Fruit fly (Drosophila melanogaster) whole organism, embryonic: ENCODE results near the gene Osi6.
A peak's percentile ranks its signal among the peaks of the same experiment; 100 is the strongest.

ENCODE experiments used
- ATbp ChIP-seq: fragments of 200-800 bp; sonication (Bioruptor generic); optimal IDR thresholded peaks from 2 replicates; lab custom pipeline; 2017; ENCODE audit warnings: missing biosample characterization, mild to moderate bottlenecking, missing genetic modification characterization, missing genetic modification reagents
- Aef1 ChIP-seq: fragments of 200-800 bp; sonication (Bioruptor generic); IDR thresholded peaks from 3 replicates; pipeline ENCODE4 v1.3.6; 2022; ENCODE audit warnings: missing biosample characterization, missing genetic modification characterization
- Blimp-1 ChIP-seq: fragments of 200-800 bp; sonication (Bioruptor generic); optimal IDR thresholded peaks from 3 replicates; lab custom pipeline; 2018; ENCODE audit warnings: missing biosample characterization, missing genetic modification characterization, mild to moderate bottlenecking, moderate library complexity, missing genetic modification reagents
- CG11504 ChIP-seq: fragments of 200-800 bp; sonication (Bioruptor generic); optimal IDR thresholded peaks from 3 replicates; lab custom pipeline; 2019; ENCODE audit warnings: missing biosample characterization, mild to moderate bottlenecking, missing genetic modification characterization, moderate library complexity
- CG12744 ChIP-seq: fragments of 200-800 bp; sonication (Bioruptor generic); optimal IDR thresholded peaks from 2 replicates; lab custom pipeline; 2016; ENCODE audit warnings: missing biosample characterization, missing genetic modification characterization
- CG12769 ChIP-seq: fragments of 200-800 bp; sonication (Bioruptor generic); optimal IDR thresholded peaks from 2 replicates; lab custom pipeline; 2019; ENCODE audit warnings: missing biosample characterization, mild to moderate bottlenecking, missing genetic modification characterization, moderate library complexity
- CG14441 ChIP-seq: fragments of 200-800 bp; sonication (Bioruptor generic); IDR thresholded peaks from 2 replicates; pipeline ENCODE4 v1.3.6; 2022; ENCODE audit warnings: missing biosample characterization, missing genetic modification characterization
- CG14667 ChIP-seq: fragments of 200-800 bp; sonication (Bioruptor generic); IDR thresholded peaks from 2 replicates; pipeline ENCODE4 v1.3.6; 2022; ENCODE audit warnings: missing biosample characterization, missing genetic modification characterization
- CG17359 ChIP-seq: fragments of 200-800 bp; sonication (Bioruptor generic); optimal IDR thresholded peaks from 3 replicates; lab custom pipeline; 2018; ENCODE audit warnings: missing biosample characterization, mild to moderate bottlenecking, missing genetic modification characterization, moderate library complexity
- CG18011 ChIP-seq: fragments of 200-800 bp; sonication (Bioruptor generic); optimal IDR thresholded peaks from 2 replicates; lab custom pipeline; 2017; ENCODE audit warnings: missing biosample characterization, missing genetic modification characterization, mild to moderate bottlenecking, moderate library complexity, missing genotype
- CG18599 ChIP-seq: fragments of 200-800 bp; sonication (Bioruptor generic); optimal IDR thresholded peaks from 3 replicates; lab custom pipeline; 2017; ENCODE audit warnings: missing biosample characterization, missing genetic modification characterization, mild to moderate bottlenecking, moderate library complexity, missing genetic modification reagents
- CG30431 ChIP-seq: fragments of 200-800 bp; sonication (Bioruptor generic); optimal IDR thresholded peaks from 2 replicates; lab custom pipeline; 2017; ENCODE audit warnings: missing biosample characterization, missing genetic modification characterization
- CG32772 ChIP-seq: fragments of 200-800 bp; sonication (Bioruptor generic); IDR thresholded peaks from 2 replicates; pipeline ENCODE4 v1.3.6; 2022; ENCODE audit warnings: missing biosample characterization, missing genetic modification characterization
- CG3847 ChIP-seq: fragments of 200-800 bp; sonication (Bioruptor generic); IDR thresholded peaks from 2 replicates; pipeline ENCODE4 v1.3.6; 2022; ENCODE audit warnings: missing biosample characterization, missing genetic modification characterization
- CG4820 ChIP-seq: fragments of 200-800 bp; sonication (Bioruptor generic); optimal IDR thresholded peaks from 3 replicates; lab custom pipeline; 2016; ENCODE audit warnings: missing biosample characterization, missing genetic modification characterization
- CG6854 ChIP-seq: fragments of 200-800 bp; sonication (Bioruptor generic); optimal IDR thresholded peaks from 3 replicates; lab custom pipeline; 2017; ENCODE audit warnings: missing biosample characterization, mild to moderate bottlenecking, missing genetic modification characterization
- CG9876 ChIP-seq: fragments of 200-800 bp; sonication (Bioruptor generic); optimal IDR thresholded peaks from 2 replicates; lab custom pipeline; 2016; ENCODE audit warnings: missing biosample characterization, missing genetic modification characterization
- CTCF ChIP-seq: fragments of 200-800 bp; sonication (Bioruptor generic); optimal IDR thresholded peaks from 2 replicates; lab custom pipeline; 2017; ENCODE audit warnings: missing biosample characterization, mild to moderate bottlenecking, missing genetic modification characterization, moderate library complexity
- D19B ChIP-seq: fragments of 200-800 bp; sonication (Bioruptor generic); optimal IDR thresholded peaks from 2 replicates; lab custom pipeline; 2017; ENCODE audit warnings: missing biosample characterization, mild to moderate bottlenecking, missing genetic modification characterization
- Dad ChIP-seq: fragments of 200-800 bp; sonication (Bioruptor generic); optimal IDR thresholded peaks from 3 replicates; lab custom pipeline; 2016; ENCODE audit warnings: missing biosample characterization, missing genetic modification characterization
- Drgx ChIP-seq: fragments of 200-800 bp; sonication (Bioruptor generic); IDR thresholded peaks from 2 replicates; pipeline ENCODE4 v1.3.6; 2022; ENCODE audit warnings: missing biosample characterization, missing genetic modification characterization
- Fer2 ChIP-seq: fragments of 200-800 bp; sonication (Bioruptor generic); optimal IDR thresholded peaks from 2 replicates; lab custom pipeline; 2018; ENCODE audit warnings: missing biosample characterization, mild to moderate bottlenecking, missing genetic modification characterization, moderate library complexity
- Hr78 ChIP-seq, 2 experiments: fragments of 200-800 bp in 1 of 2; fragments of >200 bp in 1 of 2; sonication (Bioruptor generic) in 1 of 2; optimal IDR thresholded peaks; 2 replicates each; lab custom pipeline; 2017 to 2019; ENCODE audit warnings: missing biosample characterization in 2 of 2, missing genetic modification characterization in 2 of 2, mild to moderate bottlenecking in 1 of 2, moderate library complexity in 1 of 2
- Kr ChIP-seq: fragments of 200-800 bp; sonication (Bioruptor generic); optimal IDR thresholded peaks from 2 replicates; lab custom pipeline; 2017; ENCODE audit warnings: missing biosample characterization, mild to moderate bottlenecking, missing genetic modification characterization
- Med ChIP-seq: fragments of 200-800 bp; sonication (Bioruptor generic); peaks from one replicate; lab custom pipeline; 2016; ENCODE audit warnings: missing biosample characterization, missing genetic modification characterization, mild to moderate bottlenecking, inconsistent platforms, moderate library complexity
- Meics ChIP-seq: fragments of 200-800 bp; sonication (Bioruptor generic); optimal IDR thresholded peaks from 2 replicates; lab custom pipeline; 2017; ENCODE audit warnings: missing biosample characterization, mild to moderate bottlenecking, missing genetic modification characterization
- Sox100B ChIP-seq: fragments of 200-800 bp; sonication (Bioruptor generic); optimal IDR thresholded peaks from 3 replicates; lab custom pipeline; 2018; ENCODE audit warnings: missing biosample characterization, mild to moderate bottlenecking, missing genetic modification characterization
- Sox102F ChIP-seq: fragments of 200-800 bp; sonication (Bioruptor generic); optimal IDR thresholded peaks from 2 replicates; lab custom pipeline; 2018; ENCODE audit warnings: missing biosample characterization, mild to moderate bottlenecking, missing genetic modification characterization, moderate library complexity
- Usf ChIP-seq: fragments of 200-800 bp; sonication (Bioruptor generic); optimal IDR thresholded peaks from 2 replicates; lab custom pipeline; 2017; ENCODE audit warnings: missing genotype, missing biosample characterization, missing genetic modification characterization
- crc ChIP-seq: fragments of 200-800 bp; sonication (Bioruptor generic); optimal IDR thresholded peaks from 2 replicates; lab custom pipeline; 2016; ENCODE audit warnings: missing biosample characterization, missing genetic modification characterization
- crol ChIP-seq: fragments of 200-800 bp; sonication (Bioruptor generic); IDR thresholded peaks from 2 replicates; pipeline ENCODE4 v1.3.6; 2022; ENCODE audit warnings: missing biosample characterization, missing genetic modification characterization
- dmrt99B ChIP-seq: fragments of 200-800 bp; sonication (Bioruptor generic); optimal IDR thresholded peaks from 2 replicates; lab custom pipeline; 2018; ENCODE audit warnings: missing biosample characterization, mild to moderate bottlenecking, missing genetic modification characterization, moderate library complexity
- eve ChIP-seq, 2 experiments: fragments of >200 bp; optimal IDR thresholded peaks; 2 replicates each; lab custom pipeline; 2017; ENCODE audit warnings: missing biosample characterization in 2 of 2, missing genetic modification characterization in 2 of 2
- fd3F ChIP-seq: fragments of 200-800 bp; sonication (Bioruptor generic); optimal IDR thresholded peaks from 2 replicates; lab custom pipeline; 2018; ENCODE audit warnings: missing biosample characterization, mild to moderate bottlenecking, missing genetic modification characterization, moderate library complexity
- gem ChIP-seq: fragments of 200-800 bp; sonication (Bioruptor generic); optimal IDR thresholded peaks from 2 replicates; lab custom pipeline; 2019; ENCODE audit warnings: missing biosample characterization, mild to moderate bottlenecking, missing genetic modification characterization, moderate library complexity
- gsb-n ChIP-seq: fragments of 200-800 bp; sonication (Bioruptor generic); optimal IDR thresholded peaks from 3 replicates; lab custom pipeline; 2018; ENCODE audit warnings: missing biosample characterization, mild to moderate bottlenecking, missing genetic modification characterization
- h ChIP-seq: fragments of >200 bp; optimal IDR thresholded peaks from 2 replicates; lab custom pipeline; 2017
- kni ChIP-seq: fragments of 200-800 bp; sonication (Bioruptor generic); optimal IDR thresholded peaks from 3 replicates; lab custom pipeline; 2017; ENCODE audit warnings: mild to moderate bottlenecking, missing biosample characterization, missing genetic modification reagents, missing genetic modification characterization
- nerfin-2 ChIP-seq: fragments of 200-800 bp; sonication (Bioruptor generic); IDR thresholded peaks from 2 replicates; pipeline ENCODE4 v1.3.6; 2022; ENCODE audit warnings: missing biosample characterization, missing genetic modification characterization; ENCODE audit not compliant: partially characterized antibody
- oc ChIP-seq: fragments of 200-800 bp; sonication (Bioruptor generic); optimal IDR thresholded peaks from 2 replicates; lab custom pipeline; 2018; ENCODE audit warnings: missing biosample characterization, mild to moderate bottlenecking, missing genetic modification characterization, moderate library complexity
- phol ChIP-seq: fragments of 200-800 bp; sonication (Bioruptor generic); optimal IDR thresholded peaks from 3 replicates; lab custom pipeline; 2018; ENCODE audit warnings: missing biosample characterization, mild to moderate bottlenecking, missing genetic modification characterization, moderate library complexity
- row ChIP-seq: fragments of 200-800 bp; sonication (Bioruptor generic); IDR thresholded peaks from 3 replicates; pipeline ENCODE4 v1.3.6; 2022; ENCODE audit warnings: missing biosample characterization, missing genetic modification characterization
- sd ChIP-seq: fragments of 200-800 bp; sonication (Bioruptor generic); optimal IDR thresholded peaks from 3 replicates; lab custom pipeline; 2018; ENCODE audit warnings: missing biosample characterization, mild to moderate bottlenecking, missing genetic modification characterization, moderate library complexity
- tio ChIP-seq: fragments of 200-800 bp; sonication (Bioruptor generic); optimal IDR thresholded peaks from 2 replicates; lab custom pipeline; 2017; ENCODE audit warnings: missing biosample characterization, missing genetic modification characterization, inconsistent platforms
- trem ChIP-seq: fragments of 200-800 bp; optimal IDR thresholded peaks from 3 replicates; lab custom pipeline; 2019; ENCODE audit warnings: missing biosample characterization, mild to moderate bottlenecking, missing genetic modification characterization, moderate library complexity
- tup ChIP-seq: fragments of 200-800 bp; sonication (Bioruptor generic); optimal IDR thresholded peaks from 2 replicates; lab custom pipeline; 2016; ENCODE audit warnings: missing biosample characterization, mild to moderate bottlenecking, missing genetic modification characterization, moderate library complexity
- twi ChIP-seq: fragments of 200-800 bp; optimal IDR thresholded peaks from 2 replicates; lab custom pipeline; 2019; ENCODE audit warnings: missing biosample characterization, mild to moderate bottlenecking, missing genetic modification characterization, moderate library complexity

The Osi6 gene

DNA sequence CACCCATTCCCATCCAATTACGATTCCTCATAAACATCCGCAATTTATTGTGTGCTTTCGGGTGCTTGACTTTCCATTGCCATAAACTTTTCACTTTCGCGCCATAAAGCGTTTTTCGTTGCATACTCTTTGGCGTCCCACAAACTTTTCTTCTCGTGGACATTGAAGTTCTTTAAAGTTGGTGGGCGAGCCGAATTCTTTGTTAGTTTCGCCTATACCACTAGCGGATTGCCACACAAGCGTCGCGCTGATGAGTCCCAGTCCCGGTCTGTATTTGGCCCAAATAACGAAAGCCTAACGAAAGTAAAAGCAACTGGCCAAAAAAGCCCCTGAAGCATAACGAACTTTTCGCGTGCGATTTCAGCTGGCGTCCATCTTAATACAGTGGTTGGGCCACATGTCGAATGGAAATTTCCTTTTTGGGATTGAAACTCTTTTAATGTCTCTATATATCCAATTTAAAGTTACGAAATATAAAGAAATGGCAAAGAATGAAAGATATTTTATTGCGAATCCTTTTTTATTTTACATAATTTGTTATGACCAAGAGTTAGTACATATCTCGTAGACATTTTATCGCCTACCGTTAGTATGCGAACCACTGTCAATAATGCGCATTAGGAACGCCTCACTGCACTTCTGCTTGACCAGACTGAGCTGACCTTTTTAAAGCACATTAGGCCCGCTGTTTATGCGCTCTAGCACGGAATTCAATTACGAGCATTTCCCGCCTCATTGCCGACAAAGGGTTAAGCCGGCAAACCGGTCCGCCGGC is 24.1 kb upstream of the Osi6 start:
- TF ChIP-seq twi = no peak
- 0 out of 3 replicates have a peak, but pooled peaks have one; percentile 30 for TF ChIP-seq row (GFP tag; lab: Robert Waterston, UW)
- TF ChIP-seq oc (tag; lab: Kevin White, UChicago) = peak; percentile 90
- no peak for TF ChIP-seq CG4820
- peak; percentile 51 for TF ChIP-seq gsb-n (tag; lab: Kevin White, UChicago)
- TF ChIP-seq CG12769 (tag; lab: Kevin White, UChicago) = peak; percentile 7
- peak in 1 of 2 experiments; percentile 87 for TF ChIP-seq Hr78 (GFP tag; optimal IDR thresholded peaks at IDR 0.05; lab: Kevin White, UChicago)
- TF ChIP-seq CTCF (GFP tag; lab: Kevin White, UChicago) = peak; percentile 8
- peak; percentile 24 for TF ChIP-seq gem (tag; lab: Kevin White, UChicago)
- no peak for TF ChIP-seq CG3847 (GFP tag; lab: Robert Waterston, UW)
- TF ChIP-seq CG32772 (GFP tag; lab: Robert Waterston, UW) = no peak
- TF ChIP-seq fd3F (GFP tag; lab: Kevin White, UChicago) = no peak
- no peak for TF ChIP-seq CG18011 (GFP tag; lab: Kevin White, UChicago)
- TF ChIP-seq CG17359 (tag; lab: Kevin White, UChicago) = peak; percentile 16
- TF ChIP-seq CG30431 (GFP tag; lab: Kevin White, UChicago) = no peak
- peak; percentile 66 for TF ChIP-seq Blimp-1 (GFP tag; lab: Kevin White, UChicago)
- peak; percentile 25 for TF ChIP-seq Sox100B (GFP tag; lab: Kevin White, UChicago)
- peak; percentile 48 for TF ChIP-seq sd (tag; lab: Kevin White, UChicago)
- peak; percentile 6 for TF ChIP-seq CG11504 (tag; lab: Kevin White, UChicago)
- peak; percentile 53 for TF ChIP-seq Sox102F (GFP tag; lab: Kevin White, UChicago)
- TF ChIP-seq tup = no peak
- TF ChIP-seq Med = peak; percentile 70
- no peak for TF ChIP-seq Fer2 (tag; lab: Kevin White, UChicago)
- TF ChIP-seq Dad (GFP tag; lab: Kevin White, UChicago) = no peak
- TF ChIP-seq phol (tag; lab: Kevin White, UChicago) = peak; percentile 2

dm6 chr3R:6211041-6211377 is 23.5 kb upstream of the Osi6 start:
- TF ChIP-seq Blimp-1 (GFP tag; lab: Kevin White, UChicago) = peak; percentile 95
- no peak for TF ChIP-seq CG14441 (GFP tag; lab: Robert Waterston, UW)
- TF ChIP-seq Hr78 (GFP tag; optimal IDR thresholded peaks at IDR 0.05; lab: Kevin White, UChicago) = peak in 1 of 2 experiments; percentile 9
- no peak for TF ChIP-seq dmrt99B
- TF ChIP-seq oc (tag; lab: Kevin White, UChicago) = peak; percentile 23
- TF ChIP-seq kni = peak; percentile 65

dm6 chr3R:6214227-6214626 is 20.3 kb upstream of the Osi6 start:
- TF ChIP-seq CG18599 (GFP tag; lab: Kevin White, UChicago) (no peak), CG14441 (GFP tag; lab: Robert Waterston, UW) (no peak), Kr (GFP tag; lab: Kevin White, UChicago) (no peak), nerfin-2 (GFP tag; lab: Robert Waterston, UW) (no peak), crol (GFP tag; lab: Robert Waterston, UW) (no peak), ATbp (GFP tag; lab: Kevin White, UChicago) (peak; percentile 26), Sox102F (GFP tag; lab: Kevin White, UChicago) (peak; percentile 35), Drgx (GFP tag; lab: Robert Waterston, UW) (peak; percentile 79), eve (GFP tag; optimal IDR thresholded peaks at IDR 0.05; lab: Kevin White, UChicago) (no peak), h (lab: Kevin White, UChicago) (no peak), CG9876 (GFP tag; lab: Kevin White, UChicago) (no peak), crc (GFP tag; lab: Kevin White, UChicago) (no peak), Aef1 (GFP tag; lab: Robert Waterston, UW) (no peak), Meics (GFP tag; lab: Kevin White, UChicago) (no peak), D19B (GFP tag; lab: Kevin White, UChicago) (no peak), CG6854 (GFP tag; lab: Kevin White, UChicago) (no peak), Usf (GFP tag; lab: Kevin White, UChicago) (no peak), CG14667 (GFP tag; lab: Robert Waterston, UW) (no peak), trem (tag; lab: Kevin White, UChicago) (no peak), CG12744 (GFP tag; lab: Kevin White, UChicago) (no peak), tio (GFP tag; lab: Kevin White, UChicago) (no peak)
